Worm (Caenorhabditis elegans) whole organism, L4 larva: ENCODE data around the gene F58A6.1.

Source experiments
- lin-13 ChIP-seq: fragments of 150-350 bp; optimal IDR thresholded peaks from 2 replicates; lab custom pipeline; 2014; ENCODE audit warnings: missing biosample characterization, missing genetic modification reagents, missing genetic modification characterization
- nhr-28 ChIP-seq: fragments of 150-350 bp; optimal IDR thresholded peaks from 2 replicates; lab custom pipeline; 2014; ENCODE audit warnings: missing biosample characterization, missing genetic modification characterization

ce11 chrII:5183207-5183606 is 40.5 kb downstream of the F58A6.1 start:
- no peak for TF ChIP-seq lin-13 (GFP tag; lab: Kevin White, UChicago)
- no peak for TF ChIP-seq nhr-28 (tag; lab: Kevin White, UChicago)
